Fruit fly (Drosophila melanogaster) whole organism, embryonic: ENCODE results near the gene Cyp311a1.

Experiments used
- CG6813 ChIP-seq: fragments of 200-800 bp; sonication (Bioruptor generic); optimal IDR thresholded peaks from 2 replicates; lab custom pipeline; 2017; ENCODE audit warnings: missing biosample characterization, missing genetic modification characterization, mild to moderate bottlenecking, moderate library complexity, missing genetic modification reagents
- gce ChIP-seq: fragments of 200-800 bp; sonication (Bioruptor generic); IDR thresholded peaks from 3 replicates; pipeline ENCODE4 v1.3.6; 2022; ENCODE audit warnings: missing biosample characterization, missing genetic modification characterization

dm6 chrX:12075569-12075968 lies 44.3 kb upstream of the Cyp311a1 start:
- TF ChIP-seq CG6813 (no peak), gce (GFP tag; lab: Robert Waterston, UW) (no peak)
